Fruit fly (Drosophila melanogaster): ENCODE results near the gene Nak.

The Nak gene

DNA sequence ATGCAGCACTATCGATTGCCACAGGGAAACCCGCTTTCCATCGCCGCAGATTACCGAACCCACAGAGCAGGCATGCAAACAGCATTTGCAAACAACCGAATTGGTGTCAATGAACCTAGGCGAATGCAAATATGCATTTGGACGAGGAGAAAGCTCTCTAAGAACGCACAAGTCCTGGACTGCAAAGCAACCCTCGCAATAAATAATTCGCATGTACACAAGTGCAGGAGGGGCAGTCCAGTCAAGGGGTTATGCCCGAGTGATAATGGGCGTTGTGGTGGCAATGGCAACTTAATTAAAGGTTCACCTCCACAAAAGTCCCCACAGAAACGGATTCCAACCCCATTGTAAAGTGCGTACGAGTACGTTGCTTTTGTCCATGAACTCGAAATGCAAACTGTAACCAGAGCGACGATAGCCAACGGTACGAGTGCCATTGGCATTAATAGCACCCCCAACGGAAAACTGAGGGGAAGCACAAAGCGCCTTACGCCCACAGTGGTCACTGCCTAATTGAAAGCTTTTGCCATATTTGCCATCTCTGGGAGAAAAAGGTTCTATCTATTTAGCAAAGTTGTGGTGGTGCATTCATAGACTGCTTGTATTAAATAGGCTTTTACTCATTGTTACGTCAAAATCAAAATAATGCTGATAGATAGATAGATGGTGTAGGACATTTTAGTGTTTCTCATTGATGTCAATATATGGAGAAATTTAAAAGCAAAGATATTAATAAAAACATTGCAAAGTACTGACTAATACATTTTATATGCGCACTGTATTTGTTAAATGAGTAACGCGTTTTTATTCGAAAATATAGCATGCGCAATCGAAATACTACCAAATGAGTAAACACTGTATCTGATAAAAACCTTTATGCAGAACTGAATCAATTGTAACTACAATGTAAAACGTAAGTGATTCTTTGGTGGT lies 14.5 kb upstream of the Nak start:
- TF ChIP-seq EcR (GFP tag; optimal IDR thresholded peaks at IDR 0.05) (peak; percentile 85), CG15710 (tag; optimal IDR thresholded peaks at IDR 0.05) (peak; percentile 21), Pif1B (GFP tag; optimal IDR thresholded peaks at IDR 0.05) (no peak), CG12605 (GFP tag; IDR thresholded peaks at IDR 0.05) (no peak), D1 (tag; optimal IDR thresholded peaks at IDR 0.05) (no peak), CG8159 (tag; optimal IDR thresholded peaks at IDR 0.05) (peak; percentile 34)

- no peak for TF ChIP-seq gl (tag; optimal IDR thresholded peaks at IDR 0.05)
- peak; percentile 33 for TF ChIP-seq EcR (GFP tag; optimal IDR thresholded peaks at IDR 0.05)
- 0 out of 2 replicates have a peak, but pooled peaks have one; percentile 20 for TF ChIP-seq CG10348 (GFP tag; IDR thresholded peaks at IDR 0.05)
- TF ChIP-seq Pif1A (GFP tag; optimal IDR thresholded peaks at IDR 0.05): peak; percentile 75
- TF ChIP-seq CG32121 (GFP tag; IDR thresholded peaks at IDR 0.05): peak; percentile 89
- TF ChIP-seq CG12605 (GFP tag; IDR thresholded peaks at IDR 0.05): peak; percentile 64; the same call in 1 of the 2 replicates
- TF ChIP-seq CG4496 (GFP tag; IDR thresholded peaks at IDR 0.05): peak; percentile 87
- TF ChIP-seq CG15710 (tag; optimal IDR thresholded peaks at IDR 0.05): peak; percentile 74
- TF ChIP-seq CG17806 (tag; optimal IDR thresholded peaks at IDR 0.05): peak; percentile 77
- TF ChIP-seq Ets98B (GFP tag; IDR thresholded peaks at IDR 0.05): peak; percentile 84
- peak; percentile 58; the same call in 1 of the 2 replicates for TF ChIP-seq rn (GFP tag; IDR thresholded peaks at IDR 0.05)
- peak; percentile 65 for TF ChIP-seq CG34367 (tag; optimal IDR thresholded peaks at IDR 0.05)
- no peak for TF ChIP-seq D1 (tag; optimal IDR thresholded peaks at IDR 0.05)
- TF ChIP-seq CG9948 (tag; optimal IDR thresholded peaks at IDR 0.05): peak; percentile 77
- peak; percentile 79 for TF ChIP-seq CG8301 (tag; optimal IDR thresholded peaks at IDR 0.05)
- peak; percentile 74 for TF ChIP-seq fd96Ca (GFP tag; IDR thresholded peaks at IDR 0.05)
- peak; percentile 70 for TF ChIP-seq Pif1B (GFP tag; optimal IDR thresholded peaks at IDR 0.05)
- no peak for TF ChIP-seq Snoo (tag; optimal IDR thresholded peaks at IDR 0.05)
- peak; percentile 27 for TF ChIP-seq CG13204 (GFP tag; optimal IDR thresholded peaks at IDR 0.05)
- peak; percentile 80 for TF ChIP-seq CG14655 (GFP tag; optimal IDR thresholded peaks at IDR 0.05)
- peak; percentile 77 for TF ChIP-seq CG8159 (tag; optimal IDR thresholded peaks at IDR 0.05)
These were observed 13.5 kb upstream of the Nak start for dm6 chr2L:18981947-18982579.

dm6 chr2L:18981484-18981883 lies 12.9 kb upstream of the Nak start:
- no peak for TF ChIP-seq Pif1B (GFP tag; optimal IDR thresholded peaks at IDR 0.05)
- TF ChIP-seq rn (GFP tag; IDR thresholded peaks at IDR 0.05): no peak
- no peak for TF ChIP-seq D1 (tag; optimal IDR thresholded peaks at IDR 0.05)
- TF ChIP-seq Ets98B (GFP tag; IDR thresholded peaks at IDR 0.05): no peak
- no peak for TF ChIP-seq CG9948 (tag; optimal IDR thresholded peaks at IDR 0.05)
- no peak for TF ChIP-seq CG12605 (GFP tag; IDR thresholded peaks at IDR 0.05)
- TF ChIP-seq gl (tag; optimal IDR thresholded peaks at IDR 0.05): no peak
- no peak for TF ChIP-seq CG32121 (GFP tag; IDR thresholded peaks at IDR 0.05)
- TF ChIP-seq CG14655 (GFP tag; optimal IDR thresholded peaks at IDR 0.05): no peak
- no peak for TF ChIP-seq CG10348 (GFP tag; IDR thresholded peaks at IDR 0.05)
- TF ChIP-seq EcR (GFP tag; optimal IDR thresholded peaks at IDR 0.05): no peak
- no peak for TF ChIP-seq CG13204 (GFP tag; optimal IDR thresholded peaks at IDR 0.05)
- TF ChIP-seq fd96Ca (GFP tag; IDR thresholded peaks at IDR 0.05): no peak
- TF ChIP-seq CG15710 (tag; optimal IDR thresholded peaks at IDR 0.05): no peak
- no peak for TF ChIP-seq CG17806 (tag; optimal IDR thresholded peaks at IDR 0.05)

dm6 chr2L:18980982-18981381 lies 12.4 kb upstream of the Nak start:
- peak; percentile 29 for TF ChIP-seq CG8301 (tag; optimal IDR thresholded peaks at IDR 0.05)
- no peak for TF ChIP-seq CG17806 (tag; optimal IDR thresholded peaks at IDR 0.05)
- peak; percentile 71 for TF ChIP-seq CG4496 (GFP tag; IDR thresholded peaks at IDR 0.05)
- TF ChIP-seq CG14655 (GFP tag; optimal IDR thresholded peaks at IDR 0.05): peak; percentile 26
- TF ChIP-seq Ets98B (GFP tag; IDR thresholded peaks at IDR 0.05): peak; percentile 47; the same call in 1 of the 2 replicates
- no peak for TF ChIP-seq rn (GFP tag; IDR thresholded peaks at IDR 0.05)

dm6 chr2L:18979407-18979806 lies 10.9 kb upstream of the Nak start:
- no peak for TF ChIP-seq rn (GFP tag; IDR thresholded peaks at IDR 0.05)
- no peak for TF ChIP-seq CG4496 (GFP tag; IDR thresholded peaks at IDR 0.05)
- TF ChIP-seq fd96Ca (GFP tag; IDR thresholded peaks at IDR 0.05): no peak
- no peak for TF ChIP-seq Ets98B (GFP tag; IDR thresholded peaks at IDR 0.05)
- no peak for TF ChIP-seq CG14655 (GFP tag; optimal IDR thresholded peaks at IDR 0.05)
- no peak for TF ChIP-seq CG17806 (tag; optimal IDR thresholded peaks at IDR 0.05)
- TF ChIP-seq EcR (GFP tag; optimal IDR thresholded peaks at IDR 0.05): peak; percentile 52

dm6 chr2L:18978923-18979322 lies 10.4 kb upstream of the Nak start:
- TF ChIP-seq CG8159 (tag; optimal IDR thresholded peaks at IDR 0.05) (no peak), CG15710 (tag; optimal IDR thresholded peaks at IDR 0.05) (no peak), CG32121 (GFP tag; IDR thresholded peaks at IDR 0.05) (no peak), rn (GFP tag; IDR thresholded peaks at IDR 0.05) (no peak), Ets98B (GFP tag; IDR thresholded peaks at IDR 0.05) (no peak), CG9948 (tag; optimal IDR thresholded peaks at IDR 0.05) (no peak), CG8301 (tag; optimal IDR thresholded peaks at IDR 0.05) (no peak), Snoo (tag; optimal IDR thresholded peaks at IDR 0.05) (no peak), CG34367 (tag; optimal IDR thresholded peaks at IDR 0.05) (no peak), D1 (tag; optimal IDR thresholded peaks at IDR 0.05) (no peak), CG4496 (GFP tag; IDR thresholded peaks at IDR 0.05) (no peak), Pif1B (GFP tag; optimal IDR thresholded peaks at IDR 0.05) (no peak), CG14655 (GFP tag; optimal IDR thresholded peaks at IDR 0.05) (no peak)
